Fruit fly (Drosophila melanogaster) whole organism, embryonic: ENCODE measurements around the gene pkaap.

Experiments
- B-H2 ChIP-seq: fragments of 200-800 bp; sonication (Bioruptor generic); optimal IDR thresholded peaks from 2 replicates; lab custom pipeline; 2018; ENCODE audit warnings: missing biosample characterization, mild to moderate bottlenecking, missing genetic modification characterization
- BtbVII ChIP-seq: fragments of 200-800 bp; sonication (Bioruptor generic); optimal IDR thresholded peaks from 3 replicates; lab custom pipeline; 2017; ENCODE audit warnings: missing biosample characterization, mild to moderate bottlenecking, missing genetic modification characterization
- CG1233 ChIP-seq: fragments of 200-800 bp; sonication (Bioruptor generic); optimal IDR thresholded peaks from 4 replicates; lab custom pipeline; 2018; ENCODE audit warnings: missing biosample characterization, mild to moderate bottlenecking, missing genetic modification characterization
- CG12659 ChIP-seq: fragments of 200-800 bp; sonication (Bioruptor generic); optimal IDR thresholded peaks from 3 replicates; lab custom pipeline; 2017; ENCODE audit warnings: mild to moderate bottlenecking, missing biosample characterization, missing genetic modification reagents, missing genetic modification characterization
- CG12942 ChIP-seq: fragments of 200-800 bp; sonication (Bioruptor generic); optimal IDR thresholded peaks from 3 replicates; lab custom pipeline; 2016; ENCODE audit warnings: missing biosample characterization, missing genetic modification characterization
- CG13775 ChIP-seq: fragments of 200-800 bp; sonication (Bioruptor generic); optimal IDR thresholded peaks from 3 replicates; lab custom pipeline; 2017; ENCODE audit warnings: missing biosample characterization, mild to moderate bottlenecking, missing genetic modification characterization
- CG13894 ChIP-seq: fragments of 200-800 bp; sonication (Bioruptor generic); optimal IDR thresholded peaks from 3 replicates; lab custom pipeline; 2018; ENCODE audit warnings: missing biosample characterization, mild to moderate bottlenecking, missing genetic modification characterization, moderate library complexity
- CG14710 ChIP-seq: fragments of 200-800 bp; sonication (Bioruptor generic); optimal IDR thresholded peaks from 3 replicates; lab custom pipeline; 2019; ENCODE audit warnings: missing biosample characterization, mild to moderate bottlenecking, missing genetic modification characterization, moderate library complexity
- CG15073 ChIP-seq: fragments of 200-800 bp; sonication (Bioruptor generic); optimal IDR thresholded peaks from 2 replicates; lab custom pipeline; 2016; ENCODE audit warnings: missing biosample characterization, missing genetic modification characterization
- CG15479 ChIP-seq: fragments of 200-800 bp; sonication (Bioruptor generic); optimal IDR thresholded peaks from 3 replicates; lab custom pipeline; 2019; ENCODE audit warnings: missing biosample characterization, mild to moderate bottlenecking, missing genetic modification characterization, moderate library complexity
- CG15696 ChIP-seq: fragments of 200-800 bp; sonication (Bioruptor generic); optimal IDR thresholded peaks from 2 replicates; lab custom pipeline; 2019; ENCODE audit warnings: missing biosample characterization, mild to moderate bottlenecking, missing genetic modification characterization, moderate library complexity
- CG1603 ChIP-seq: fragments of 200-800 bp; sonication (Bioruptor generic); optimal IDR thresholded peaks from 2 replicates; lab custom pipeline; 2019; ENCODE audit warnings: missing biosample characterization, mild to moderate bottlenecking, missing genetic modification characterization, moderate library complexity
- CG31365 ChIP-seq: fragments of 200-800 bp; sonication (Bioruptor generic); optimal IDR thresholded peaks from 2 replicates; lab custom pipeline; 2018; ENCODE audit warnings: missing biosample characterization, mild to moderate bottlenecking, missing genetic modification characterization
- CG32772 ChIP-seq: fragments of 200-800 bp; sonication (Bioruptor generic); IDR thresholded peaks from 2 replicates; pipeline ENCODE4 v1.3.6; 2022; ENCODE audit warnings: missing biosample characterization, missing genetic modification characterization
- CG34422 ChIP-seq: fragments of 200-800 bp; sonication (Bioruptor generic); IDR thresholded peaks from 3 replicates; pipeline ENCODE4 v1.3.6; 2022; ENCODE audit warnings: missing biosample characterization, missing genetic modification characterization
- CG42726 ChIP-seq: fragments of 200-800 bp; sonication (Bioruptor generic); IDR thresholded peaks from 2 replicates; pipeline ENCODE4 v1.3.6; 2022; ENCODE audit warnings: missing biosample characterization, missing genetic modification characterization; ENCODE audit not compliant: partially characterized antibody
- CG6689 ChIP-seq: fragments of 200-800 bp; sonication (Bioruptor generic); IDR thresholded peaks from 2 replicates; pipeline ENCODE4 v1.3.6; 2022; ENCODE audit warnings: missing biosample characterization, missing genetic modification characterization
- CG7745 ChIP-seq: fragments of 200-800 bp; sonication (Bioruptor generic); optimal IDR thresholded peaks from 2 replicates; lab custom pipeline; 2018; ENCODE audit warnings: missing biosample characterization, mild to moderate bottlenecking, missing genetic modification characterization, moderate library complexity
- CG7963 ChIP-seq: fragments of 200-800 bp; sonication (Bioruptor generic); IDR thresholded peaks from 3 replicates; pipeline ENCODE4 v1.3.6; 2022; ENCODE audit warnings: missing biosample characterization, missing genetic modification characterization; ENCODE audit not compliant: partially characterized antibody
- CG8924 ChIP-seq: fragments of 200-800 bp; optimal IDR thresholded peaks from 3 replicates; lab custom pipeline; 2019; ENCODE audit warnings: missing biosample characterization, mild to moderate bottlenecking, missing genetic modification characterization, moderate library complexity
- CG9727 ChIP-seq: fragments of 200-800 bp; sonication (Bioruptor generic); optimal IDR thresholded peaks from 3 replicates; lab custom pipeline; 2017; ENCODE audit warnings: missing biosample characterization, mild to moderate bottlenecking, missing genetic modification characterization
- Dek ChIP-seq: fragments of 200-800 bp; sonication (Bioruptor generic); optimal IDR thresholded peaks from 3 replicates; lab custom pipeline; 2019; ENCODE audit warnings: missing biosample characterization, mild to moderate bottlenecking, missing genetic modification characterization, moderate library complexity
- Dip3 ChIP-seq: fragments of 200-800 bp; sonication (Bioruptor generic); optimal IDR thresholded peaks from 3 replicates; lab custom pipeline; 2016; ENCODE audit warnings: missing biosample characterization, missing genetic modification characterization
- E2f2 ChIP-seq: fragments of 200-800 bp; sonication (Bioruptor generic); IDR thresholded peaks from 2 replicates; pipeline ENCODE4 v1.3.6; 2022; ENCODE audit warnings: missing biosample characterization, missing genetic modification characterization
- HmgZ ChIP-seq: fragments of 200-800 bp; sonication (Bioruptor generic); optimal IDR thresholded peaks from 2 replicates; lab custom pipeline; 2018; ENCODE audit warnings: missing biosample characterization, mild to moderate bottlenecking, missing genetic modification characterization
- Med ChIP-seq: fragments of 200-800 bp; sonication (Bioruptor generic); peaks from one replicate; lab custom pipeline; 2016; ENCODE audit warnings: missing biosample characterization, missing genetic modification characterization, mild to moderate bottlenecking, inconsistent platforms, moderate library complexity
- Nf-YC ChIP-seq: fragments of 200-800 bp; optimal IDR thresholded peaks from 3 replicates; lab custom pipeline; 2019; ENCODE audit warnings: missing biosample characterization, mild to moderate bottlenecking, missing genetic modification characterization, moderate library complexity
- NfI ChIP-seq: fragments of 200-800 bp; sonication (Bioruptor generic); optimal IDR thresholded peaks from 3 replicates; lab custom pipeline; 2018; ENCODE audit warnings: missing biosample characterization, mild to moderate bottlenecking, missing genetic modification characterization, moderate library complexity
- Pdp1 ChIP-seq, 2 experiments: fragments of 200-800 bp; sonication (Bioruptor generic); optimal IDR thresholded peaks; 3 replicates each; lab custom pipeline; 2016; ENCODE audit warnings: missing biosample characterization in 2 of 2, missing genetic modification characterization in 2 of 2, mild to moderate bottlenecking in 1 of 2, moderate library complexity in 1 of 2
- abd-A ChIP-seq: fragments of 200-800 bp; sonication (Bioruptor generic); optimal IDR thresholded peaks from 3 replicates; lab custom pipeline; 2019; ENCODE audit warnings: missing biosample characterization, mild to moderate bottlenecking, missing genetic modification characterization, moderate library complexity
- ac ChIP-seq: fragments of 200-800 bp; sonication (Bioruptor generic); optimal IDR thresholded peaks from 3 replicates; lab custom pipeline; 2017; ENCODE audit warnings: missing biosample characterization, mild to moderate bottlenecking, missing genetic modification characterization
- ara ChIP-seq: fragments of 200-800 bp; sonication (Bioruptor generic); IDR thresholded peaks from 2 replicates; pipeline ENCODE4 v1.3.6; 2022; ENCODE audit warnings: missing biosample characterization, missing genetic modification characterization
- bigmax ChIP-seq: fragments of 200-800 bp; sonication (Bioruptor generic); optimal IDR thresholded peaks from 2 replicates; lab custom pipeline; 2018; ENCODE audit warnings: missing biosample characterization, mild to moderate bottlenecking, missing genetic modification characterization
- bowl ChIP-seq: fragments of 200-800 bp; sonication (Bioruptor generic); IDR thresholded peaks from 2 replicates; pipeline ENCODE4 v1.3.6; 2022; ENCODE audit warnings: missing biosample characterization, missing genetic modification characterization
- insv ChIP-seq, 2 experiments: fragments of 200-800 bp; sonication (Bioruptor generic); optimal IDR thresholded peaks; 3 replicates each; lab custom pipeline; 2016 to 2018; ENCODE audit warnings: missing biosample characterization in 2 of 2, missing genetic modification characterization in 2 of 2
- inv ChIP-seq: fragments of 200-800 bp; sonication (Bioruptor generic); IDR thresholded peaks from 2 replicates; pipeline ENCODE4 v1.3.6; 2022; ENCODE audit warnings: missing biosample characterization, missing genetic modification characterization; ENCODE audit not compliant: partially characterized antibody
- kay ChIP-seq: fragments of 200-800 bp; sonication (Bioruptor generic); optimal IDR thresholded peaks from 2 replicates; lab custom pipeline; 2016; ENCODE audit warnings: missing biosample characterization, missing genetic modification characterization
- lov ChIP-seq, 2 experiments: fragments of 200-800 bp in 1 of 2; fragments of >200 bp in 1 of 2; sonication (Bioruptor generic) in 1 of 2; IDR thresholded peaks in 1 of 2; optimal IDR thresholded peaks in 1 of 2; 2 replicates in 1 of 2; 3 replicates in 1 of 2; pipeline versions ENCODE4 v1.3.6 to Lab custom; 2017 to 2022; ENCODE audit warnings: missing biosample characterization in 1 of 2, missing genetic modification characterization in 1 of 2
- nau ChIP-seq: fragments of 200-800 bp; sonication (Bioruptor generic); optimal IDR thresholded peaks from 3 replicates; lab custom pipeline; 2017; ENCODE audit warnings: missing biosample characterization, mild to moderate bottlenecking, missing genetic modification characterization, missing genetic modification reagents
- pan ChIP-seq, 4 experiments: fragments of >200 bp in 3 of 4; fragments of 200-800 bp in 1 of 4; sonication (Bioruptor generic) in 1 of 4; optimal IDR thresholded peaks in 3 of 4; IDR thresholded peaks in 1 of 4; 2 replicates each; pipeline versions ENCODE4 v1.3.6 to Lab custom; 2017 to 2022; ENCODE audit warnings: missing biosample characterization in 2 of 4, missing genetic modification characterization in 2 of 4, mixed read lengths in 1 of 4
- pb ChIP-seq: fragments of 200-800 bp; sonication (Bioruptor generic); optimal IDR thresholded peaks from 3 replicates; lab custom pipeline; 2016; ENCODE audit warnings: missing biosample characterization, missing genetic modification characterization
- ro ChIP-seq: fragments of 200-800 bp; sonication (Bioruptor generic); IDR thresholded peaks from 2 replicates; pipeline ENCODE4 v1.3.6; 2022; ENCODE audit warnings: missing biosample characterization, missing genetic modification characterization
- so ChIP-seq: fragments of 200-800 bp; sonication (Bioruptor generic); IDR thresholded peaks from 3 replicates; pipeline ENCODE4 v1.3.6; 2022; ENCODE audit warnings: missing biosample characterization, missing genetic modification characterization
- trem ChIP-seq: fragments of 200-800 bp; optimal IDR thresholded peaks from 3 replicates; lab custom pipeline; 2019; ENCODE audit warnings: missing biosample characterization, mild to moderate bottlenecking, missing genetic modification characterization, moderate library complexity
- wek ChIP-seq: fragments of 200-800 bp; sonication (Bioruptor generic); optimal IDR thresholded peaks from 3 replicates; lab custom pipeline; 2018; ENCODE audit warnings: missing biosample characterization, mild to moderate bottlenecking, missing genetic modification characterization, moderate library complexity
- zen2 ChIP-seq: fragments of 200-800 bp; sonication (Bioruptor generic); IDR thresholded peaks from 3 replicates; pipeline ENCODE4 v1.3.6; 2022; ENCODE audit warnings: missing biosample characterization, missing genetic modification characterization; ENCODE audit not compliant: partially characterized antibody

Gene pkaap

dm6 chr2L:16257227-16258071 lies 30.6 kb upstream of the pkaap start, which contains the start of the genes PRL-1 and EndoGI (continued):
- TF ChIP-seq CG12659 (GFP tag; lab: Kevin White, UChicago) (peak; percentile 90), CG32772 (GFP tag; lab: Robert Waterston, UW) (peak; percentile 20; the same call in 1 of the 2 replicates), so (peak; percentile 79), HmgZ (tag; lab: Kevin White, UChicago) (peak; percentile 36), BtbVII (peak; percentile 56), Med (GFP tag; lab: Kevin White, UChicago) (peak; percentile 88), CG14710 (tag; lab: Kevin White, UChicago) (peak; percentile 83), CG15479 (peak; percentile 53), Dip3 (GFP tag; lab: Kevin White, UChicago) (peak; percentile 25), CG7745 (tag; lab: Kevin White, UChicago) (no peak), lov (optimal IDR thresholded peaks at IDR 0.05; lab: Kevin White, UChicago) (no peak), lov (GFP tag; IDR thresholded peaks at IDR 0.05; lab: Robert Waterston, UW) (no peak), inv (GFP tag; lab: Robert Waterston, UW) (peak; percentile 99), CG15696 (tag; lab: Kevin White, UChicago) (peak; percentile 60), CG1233 (GFP tag; lab: Kevin White, UChicago) (peak; percentile 66), Pdp1 (GFP tag; optimal IDR thresholded peaks at IDR 0.05; lab: Kevin White, UChicago) (peak in 1 of 2 experiments; percentile 57), bigmax (GFP tag; lab: Kevin White, UChicago) (peak; percentile 98), NfI (peak; percentile 66), CG9727 (GFP tag; lab: Kevin White, UChicago) (peak; percentile 71), bowl (GFP tag; lab: Robert Waterston, UW) (no peak; the same call in 1 of the 2 replicates), Nf-YC (peak; percentile 86), B-H2 (GFP tag; lab: Kevin White, UChicago) (peak; percentile 81), kay (GFP tag; lab: Kevin White, UChicago) (peak; percentile 74), nau (GFP tag; lab: Kevin White, UChicago) (no peak), ara (GFP tag; lab: Robert Waterston, UW) (peak; percentile 44; the same call in 1 of the 2 replicates), pan (optimal IDR thresholded peaks at IDR 0.05; lab: Kevin White, UChicago) (no peak), pan (GFP tag; optimal IDR thresholded peaks at IDR 0.05 in 1 of 2, IDR thresholded peaks at IDR 0.05 in 1 of 2) (peak in 1 of 2 experiments; percentile 84), ac (GFP tag; lab: Kevin White, UChicago) (no peak), CG42726 (GFP tag; lab: Robert Waterston, UW) (peak; percentile 98), CG31365 (no peak), CG6689 (GFP tag; lab: Robert Waterston, UW) (peak; percentile 83; the same call in 1 of the 2 replicates), CG15073 (GFP tag; lab: Kevin White, UChicago) (no peak), trem (tag; lab: Kevin White, UChicago) (peak; percentile 79), pb (no peak), CG8924 (peak; percentile 88), CG1603 (tag; lab: Kevin White, UChicago) (peak; percentile 70), insv (GFP tag; optimal IDR thresholded peaks at IDR 0.05; lab: Kevin White, UChicago) (peak in 1 of 2 experiments; percentile 69), Dek (tag; lab: Kevin White, UChicago) (peak; percentile 77), abd-A (tag; lab: Kevin White, UChicago) (no peak), ro (no peak), CG13894 (tag; lab: Kevin White, UChicago) (peak; percentile 79), zen2 (GFP tag; lab: Robert Waterston, UW) (peak; percentile 95; the same call in 2 of the 3 replicates), CG7963 (peak; percentile 99), CG13775 (peak; percentile 79), wek (GFP tag; lab: Kevin White, UChicago) (peak; percentile 54), CG34422 (GFP tag; lab: Robert Waterston, UW) (peak; percentile 47; the same call in 1 of the 3 replicates), CG12942 (GFP tag; lab: Kevin White, UChicago) (peak; percentile 51), E2f2 (peak; percentile 56; the same call in 1 of the 2 replicates)
